Worm (Caenorhabditis elegans) whole organism, young adult: ENCODE results near the gene W09C2.9.
"Not testable (repeated sequence)": the region's sequence is repeated elsewhere in the genome, so short reads cannot be mapped to it uniquely, and the experiment has no call there.

ENCODE experiments used
- B0035.1 ChIP-seq: sonication (generic microtip); optimal IDR thresholded peaks from 2 replicates; lab custom pipeline; 2016; ENCODE audit warnings: missing genetic modification characterization, mild to moderate bottlenecking, missing compliant biosample characterization, missing genotype, missing genetic modification reagents
- F37B4.10 ChIP-seq: fragments of 200-800 bp; sonication (Bioruptor generic); IDR thresholded peaks from 2 replicates; pipeline ENCODE4 v1.3.6; 2022; ENCODE audit warnings: missing genetic modification characterization, missing compliant biosample characterization
- F52B5.7 ChIP-seq: sonication (generic microtip); optimal IDR thresholded peaks from 2 replicates; lab custom pipeline; 2016; ENCODE audit warnings: mild to moderate bottlenecking, missing genetic modification characterization, missing compliant biosample characterization
- F55B11.4 ChIP-seq: sonication (generic microtip); optimal IDR thresholded peaks from 2 replicates; lab custom pipeline; 2016; ENCODE audit warnings: missing compliant biosample characterization, missing genetic modification characterization, borderline replicate concordance; ENCODE audit not compliant: insufficient read depth
- F57A8.1 ChIP-seq: fragments of 200-800 bp; sonication (Bioruptor generic); optimal IDR thresholded peaks from 2 replicates; lab custom pipeline; 2018; ENCODE audit warnings: mild to moderate bottlenecking, missing genetic modification characterization, moderate library complexity, missing compliant biosample characterization
- T26A5.8 ChIP-seq: sonication (generic microtip); optimal IDR thresholded peaks from 2 replicates; lab custom pipeline; 2016; ENCODE audit warnings: missing genetic modification characterization, missing compliant biosample characterization
- Y53F4B.3 ChIP-seq: fragments of 200-800 bp; sonication (Bioruptor generic); IDR thresholded peaks from 2 replicates; pipeline ENCODE4 v1.3.6; 2022; ENCODE audit warnings: missing genetic modification reagents, missing genetic modification characterization, missing compliant biosample characterization
- Y53G8AR.9 ChIP-seq: fragments of 200-800 bp; sonication (Bioruptor generic); conservative IDR thresholded peaks from 2 replicates; pipeline ENCODE4 v1.3.6; 2022; ENCODE audit warnings: missing genetic modification reagents, missing genetic modification characterization, missing compliant biosample characterization
- Y95B8A.8 ChIP-seq: fragments of 200-800 bp; sonication (Bioruptor generic); IDR thresholded peaks from 2 replicates; pipeline ENCODE4 v1.3.6; 2022; ENCODE audit warnings: missing genetic modification reagents, missing genetic modification characterization, missing compliant biosample characterization
- akir-1 ChIP-seq: fragments of 200-800 bp; sonication (Bioruptor generic); optimal IDR thresholded peaks from 2 replicates; lab custom pipeline; 2018; ENCODE audit warnings: mild to moderate bottlenecking, missing genetic modification characterization, moderate library complexity, missing compliant biosample characterization
- ama-1 ChIP-seq, 3 experiments: fragments of 150-350 bp in 1 of 3; sonication (generic microtip) in 2 of 3; optimal IDR thresholded peaks; 2 replicates each; lab custom pipeline; 2014 to 2018; ENCODE audit warnings: missing biosample characterization in 2 of 3, missing genetic modification characterization in 2 of 3, missing genetic modification reagents in 2 of 3
- atf-7 ChIP-seq: sonication (generic microtip); optimal IDR thresholded peaks from 2 replicates; lab custom pipeline; 2017; ENCODE audit warnings: mild to moderate bottlenecking, missing genetic modification characterization, missing compliant biosample characterization
- attf-5 ChIP-seq: fragments of 200-800 bp; sonication (Bioruptor generic); optimal IDR thresholded peaks from 2 replicates; lab custom pipeline; 2018; ENCODE audit warnings: mild to moderate bottlenecking, missing genetic modification characterization, missing compliant biosample characterization
- cebp-1 ChIP-seq, 2 experiments: fragments of 200-800 bp in 1 of 2; sonication (Bioruptor generic) in 1 of 2; sonication (generic microtip) in 1 of 2; IDR thresholded peaks in 1 of 2; optimal IDR thresholded peaks in 1 of 2; 2 replicates each; pipeline versions ENCODE4 v1.3.6 to Lab custom; 2017 to 2022; ENCODE audit warnings: missing compliant biosample characterization in 2 of 2, missing genetic modification characterization in 2 of 2, mild to moderate bottlenecking in 1 of 2, missing genetic modification reagents in 1 of 2, moderate library complexity in 1 of 2
- ceh-91 ChIP-seq: fragments of 200-800 bp; sonication (Bioruptor generic); IDR thresholded peaks from 2 replicates; pipeline ENCODE4 v1.3.6; 2022; ENCODE audit warnings: missing genetic modification reagents, missing genetic modification characterization, missing compliant biosample characterization
- dox-1 ChIP-seq: fragments of 200-800 bp; sonication (Bioruptor generic); IDR thresholded peaks from 2 replicates; pipeline ENCODE4 v1.3.6; 2022; ENCODE audit warnings: missing genetic modification reagents, missing genetic modification characterization, missing compliant biosample characterization
- dpff-1 ChIP-seq: sonication (generic microtip); optimal IDR thresholded peaks from 2 replicates; lab custom pipeline; 2017; ENCODE audit warnings: mild to moderate bottlenecking, missing genetic modification characterization, missing compliant biosample characterization
- dpl-1 ChIP-seq: fragments of 150-350 bp; optimal IDR thresholded peaks from 2 replicates; lab custom pipeline; 2014; ENCODE audit warnings: missing biosample characterization, missing genetic modification reagents, missing genetic modification characterization
- ets-4 ChIP-seq: fragments of 200-800 bp; sonication (Bioruptor generic); optimal IDR thresholded peaks from 2 replicates; lab custom pipeline; 2018; ENCODE audit warnings: mild to moderate bottlenecking, missing genetic modification characterization, missing compliant biosample characterization
- hmg-20 ChIP-seq: fragments of 200-800 bp; sonication (Bioruptor generic); IDR thresholded peaks from 2 replicates; pipeline ENCODE4 v1.3.6; 2022; ENCODE audit warnings: missing genetic modification reagents, missing genetic modification characterization, missing compliant biosample characterization
- lag-1 ChIP-seq: fragments of 200-800 bp; sonication (Bioruptor generic); IDR thresholded peaks from 2 replicates; pipeline ENCODE4 v1.3.6; 2022; ENCODE audit warnings: missing genetic modification reagents, missing genetic modification characterization, missing compliant biosample characterization
- let-526 ChIP-seq: fragments of 200-800 bp; sonication (Bioruptor generic); IDR thresholded peaks from 2 replicates; pipeline ENCODE4 v1.3.6; 2022; ENCODE audit warnings: missing genetic modification reagents, missing genetic modification characterization, missing compliant biosample characterization
- lin-26 ChIP-seq: fragments of 200-800 bp; sonication (Bioruptor generic); IDR thresholded peaks from 2 replicates; pipeline ENCODE4 v1.3.6; 2022; ENCODE audit warnings: missing genetic modification reagents, missing genetic modification characterization, missing compliant biosample characterization
- lir-1 ChIP-seq: fragments of 200-800 bp; sonication (Bioruptor generic); conservative IDR thresholded peaks from 2 replicates; pipeline ENCODE4 v1.3.6; 2022; ENCODE audit warnings: missing genetic modification reagents, missing genetic modification characterization, missing compliant biosample characterization
- lsy-27 ChIP-seq: sonication (generic microtip); optimal IDR thresholded peaks from 2 replicates; lab custom pipeline; 2017; ENCODE audit warnings: missing genetic modification characterization, mild to moderate bottlenecking, missing compliant biosample characterization, antibody characterized with exemption, missing genotype, borderline replicate concordance; ENCODE audit not compliant: insufficient read depth
- madf-10 ChIP-seq: sonication (generic microtip); optimal IDR thresholded peaks from 2 replicates; lab custom pipeline; 2016; ENCODE audit warnings: mild to moderate bottlenecking, missing genetic modification characterization, missing compliant biosample characterization
- madf-6 ChIP-seq: fragments of 200-800 bp; sonication (Bioruptor generic); IDR thresholded peaks from 2 replicates; pipeline ENCODE4 v1.3.6; 2022; ENCODE audit warnings: missing genetic modification reagents, missing genetic modification characterization, missing compliant biosample characterization
- madf-8 ChIP-seq: fragments of 200-800 bp; sonication (Bioruptor generic); conservative IDR thresholded peaks from 2 replicates; pipeline ENCODE4 v1.3.6; 2022; ENCODE audit warnings: missing genetic modification reagents, missing genetic modification characterization, missing compliant biosample characterization
- mes-4 ChIP-seq: sonication (generic microtip); optimal IDR thresholded peaks from 2 replicates; lab custom pipeline; 2016; ENCODE audit warnings: missing genotype, missing genetic modification characterization, missing compliant biosample characterization
- mxl-1 ChIP-seq: sonication (generic microtip); optimal IDR thresholded peaks from 2 replicates; lab custom pipeline; 2016; ENCODE audit warnings: missing genetic modification characterization, missing compliant biosample characterization
- nfya-2 ChIP-seq: fragments of 200-800 bp; sonication (Bioruptor generic); IDR thresholded peaks from 2 replicates; pipeline ENCODE4 v1.3.6; 2022; ENCODE audit warnings: missing genetic modification reagents, missing genetic modification characterization, missing compliant biosample characterization
- nhr-80 ChIP-seq: sonication (generic microtip); optimal IDR thresholded peaks from 2 replicates; lab custom pipeline; 2016; ENCODE audit warnings: missing genetic modification characterization, missing compliant biosample characterization
- rec-8 ChIP-seq, 2 experiments: sonication (generic microtip); optimal IDR thresholded peaks; 2 replicates each; lab custom pipeline; 2016; ENCODE audit warnings: mild to moderate bottlenecking in 2 of 2, missing genetic modification characterization in 2 of 2, missing genetic modification reagents in 2 of 2, missing genotype in 2 of 2, missing biosample characterization in 1 of 2, missing compliant biosample characterization in 1 of 2, moderate library complexity in 1 of 2
- zim-3 ChIP-seq: sonication (generic microtip); optimal IDR thresholded peaks from 2 replicates; lab custom pipeline; 2017; ENCODE audit warnings: mild to moderate bottlenecking, missing genetic modification characterization, moderate library complexity, missing compliant biosample characterization
- ztf-22 ChIP-seq: fragments of 200-800 bp; sonication (Bioruptor generic); optimal IDR thresholded peaks from 2 replicates; lab custom pipeline; 2018; ENCODE audit warnings: mild to moderate bottlenecking, missing genetic modification characterization, moderate library complexity, missing compliant biosample characterization
- ztf-25 ChIP-seq: fragments of 200-800 bp; sonication (Bioruptor generic); IDR thresholded peaks from 2 replicates; pipeline ENCODE4 v1.3.6; 2022; ENCODE audit warnings: missing genetic modification reagents, missing genetic modification characterization, missing compliant biosample characterization

W09C2.9 gene

DNA sequence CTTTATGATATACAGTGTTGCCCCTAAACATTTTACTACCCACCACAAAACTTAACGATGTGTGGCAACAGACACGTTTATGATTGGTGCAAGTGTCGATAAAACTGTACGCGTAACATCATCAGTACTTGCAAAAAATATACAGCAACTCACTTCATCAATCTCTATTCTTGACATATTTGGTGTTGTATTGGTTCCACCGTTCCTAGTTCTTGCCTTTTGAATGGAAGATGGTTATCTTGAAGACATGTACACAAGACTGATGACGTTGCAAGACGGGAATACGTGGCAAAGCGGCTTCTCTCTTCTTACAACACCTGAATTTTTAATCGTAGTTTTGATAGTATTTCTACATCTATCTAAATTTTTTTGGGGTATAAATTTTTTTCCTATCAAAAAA is 12.2 kb downstream of the W09C2.9 start (continued):
- TF ChIP-seq nfya-2 (GFP tag; lab: Robert Waterston, UW) (no peak), F37B4.10 (no peak), Y95B8A.8 (GFP tag; lab: Robert Waterston, UW) (no peak), ztf-25 (no peak)

DNA sequence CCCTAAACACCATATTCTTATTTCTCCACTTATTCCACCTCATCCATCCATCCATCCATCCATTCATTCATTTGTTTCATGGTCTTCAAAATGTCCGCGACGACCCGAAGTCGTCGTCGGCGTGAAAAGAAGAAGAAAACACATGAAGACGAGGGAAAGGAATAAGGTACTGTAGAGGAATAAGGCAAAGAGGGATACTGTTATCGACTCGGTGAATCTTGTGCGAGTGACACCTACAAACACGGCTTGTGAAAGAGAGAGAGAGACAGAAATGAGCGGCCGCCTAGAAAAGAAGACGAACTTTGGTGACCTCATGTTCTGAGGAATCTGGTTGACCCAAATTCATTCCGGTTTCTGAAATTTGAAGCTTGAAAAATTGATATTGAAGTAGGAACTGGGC is 14.1 kb downstream of the W09C2.9 start:
- TF ChIP-seq F55B11.4 (tag; lab: Kevin White, UChicago) (no peak), lag-1 (GFP tag; lab: Robert Waterston, UW) (no peak), ets-4 (no peak)

DNA sequence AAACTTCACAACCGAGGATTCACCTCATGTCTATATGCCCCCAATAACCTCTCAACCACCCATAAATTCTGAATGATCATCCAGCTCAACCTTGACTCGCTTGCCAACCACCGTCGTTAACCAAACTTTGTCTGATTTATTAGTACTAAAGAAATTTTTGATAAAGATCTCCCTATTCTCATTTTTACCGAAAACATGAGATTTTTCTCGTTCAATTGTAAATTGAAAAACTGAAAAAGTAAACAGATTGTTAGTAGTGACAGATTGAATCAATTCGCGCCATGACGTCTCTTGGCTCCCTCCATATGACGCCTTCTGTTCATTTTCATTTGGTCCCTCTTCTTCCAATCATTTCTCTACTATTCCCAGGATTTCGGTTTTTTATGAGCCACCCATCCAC is 15.2 kb downstream of the W09C2.9 start:
- TF ChIP-seq ama-1 (optimal IDR thresholded peaks at IDR 0.05; lab: Kevin White, UChicago) (no peak), ama-1 (GFP tag; optimal IDR thresholded peaks at IDR 0.05; lab: Kevin White, UChicago) (no peak), zim-3 (tag; lab: Kevin White, UChicago) (no peak), hmg-20 (GFP tag; lab: Robert Waterston, UW) (no peak), dpl-1 (GFP tag; lab: Kevin White, UChicago) (no peak), T26A5.8 (tag; lab: Kevin White, UChicago) (no peak), dpff-1 (no peak), madf-6 (GFP tag; lab: Robert Waterston, UW) (no peak), akir-1 (no peak), rec-8 (tag; optimal IDR thresholded peaks at IDR 0.05; lab: Kevin White, UChicago) (no peak)
- TF ChIP-seq, all 124 proteins: peak for 0

DNA sequence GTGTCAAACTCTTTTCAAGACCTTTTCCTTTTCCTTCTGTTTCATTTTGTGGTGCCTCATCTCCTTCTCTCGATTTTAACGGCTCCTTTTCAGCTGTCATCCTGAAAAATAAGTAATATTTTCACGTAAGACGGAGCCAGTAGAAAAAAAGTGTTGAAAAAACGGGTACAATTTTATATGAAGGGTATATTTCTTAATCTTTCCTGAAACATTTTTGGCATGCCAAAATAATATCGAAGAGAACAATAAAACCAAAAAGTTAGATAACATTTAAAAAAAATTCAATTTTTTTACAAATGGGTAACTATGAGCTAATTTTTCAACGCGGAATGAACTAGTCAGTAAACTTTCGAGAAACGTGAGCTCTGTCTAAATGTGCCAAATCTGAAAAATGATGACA is 21.6 kb downstream of the W09C2.9 start, which contains the start of gene aat-1:
Gene aat-1 (minus strand): TSS at position 101 of the 400 bp plus-strand sequence.
- TF ChIP-seq ztf-22 (no peak), Y53F4B.3 (GFP tag; lab: Robert Waterston, UW) (no peak), Y53G8AR.9 (GFP tag; lab: Robert Waterston, UW) (no peak), dpl-1 (GFP tag; lab: Kevin White, UChicago) (no peak), atf-7 (tag; lab: Kevin White, UChicago) (no peak), mxl-1 (tag; lab: Kevin White, UChicago) (no peak), lsy-27 (no peak), lin-26 (no peak), attf-5 (GFP tag; lab: Kevin White, UChicago) (no peak), ceh-91 (GFP tag; lab: Robert Waterston, UW) (no peak)

DNA sequence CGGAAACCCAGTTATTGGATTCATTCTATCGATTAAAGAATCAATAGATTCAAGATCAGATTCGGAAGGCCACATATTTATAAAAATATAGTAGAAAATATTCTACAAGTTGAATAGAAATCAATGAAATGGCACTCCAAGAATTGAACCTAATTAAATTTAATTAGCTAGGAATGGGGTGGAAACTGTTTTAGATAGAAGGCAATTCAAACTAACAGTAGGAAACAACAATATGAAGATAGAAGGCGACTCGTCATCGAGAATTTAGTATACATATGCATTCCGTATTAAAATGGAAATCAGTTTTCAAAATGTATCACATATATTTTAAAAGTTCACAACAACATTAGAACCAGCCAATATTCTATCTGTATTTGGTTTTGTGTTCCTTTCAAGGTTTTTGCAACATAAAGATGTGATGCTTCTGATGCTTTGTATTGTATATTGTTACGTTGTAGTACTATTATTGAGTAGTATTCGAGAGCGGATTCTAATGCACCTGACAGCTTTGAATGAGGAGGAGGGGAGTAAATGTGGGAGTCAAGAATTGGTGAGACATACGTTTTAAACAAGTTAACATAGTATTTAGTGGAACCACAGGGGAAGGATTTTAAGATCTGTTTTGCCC is 27.3 kb downstream of the W09C2.9 start, which contains the start of the genes F27C8.3 and F27C8.2:
Gene F27C8.3 (minus strand): TSS at position 101 of the 628 bp plus-strand sequence.
Gene F27C8.2 (plus strand): TSS at position 578 of the 628 bp plus-strand sequence.
- TF ChIP-seq B0035.1, atf-7, mes-4 (tag; lab: Kevin White, UChicago): not testable (repeated sequence)

DNA sequence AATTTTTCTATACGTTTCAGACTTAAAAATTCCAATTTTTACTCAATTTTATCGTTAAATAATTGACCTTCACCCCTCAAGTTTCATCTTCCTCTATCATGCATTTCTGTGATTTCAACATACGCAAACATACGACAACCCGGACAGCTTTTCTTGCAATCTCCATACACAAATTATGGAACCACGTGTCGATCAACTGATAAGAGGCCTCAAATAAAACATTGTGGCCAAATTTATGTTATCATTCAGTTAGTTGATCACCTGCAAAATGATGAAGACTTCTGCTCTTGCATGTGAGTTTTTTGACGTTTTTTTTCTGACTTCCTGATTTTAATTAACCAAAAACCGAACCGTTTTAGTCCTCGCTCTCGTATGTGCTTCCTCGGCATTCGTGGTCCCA is 29.7 kb downstream of the W09C2.9 start, which contains the start of gene spp-18:
Gene spp-18 (plus strand): TSS at position 257 of the 400 bp plus-strand sequence.
- TF ChIP-seq dox-1 (0 out of 2 replicates have a peak, but pooled peaks have one; percentile 37), F52B5.7 (tag; lab: Kevin White, UChicago) (no peak), ets-4 (peak; percentile 75), nhr-80 (tag; lab: Kevin White, UChicago) (peak; percentile 87), lir-1 (GFP tag; lab: Robert Waterston, UW) (no peak), F57A8.1 (GFP tag; lab: Kevin White, UChicago) (no peak), madf-8 (GFP tag; lab: Robert Waterston, UW) (no peak), madf-10 (no peak), let-526 (GFP tag; lab: Robert Waterston, UW) (no peak), cebp-1 (GFP tag; IDR thresholded peaks at IDR 0.05; lab: Robert Waterston, UW) (peak; percentile 68; the same call in 1 of the 2 replicates), cebp-1 (tag; optimal IDR thresholded peaks at IDR 0.05; lab: Kevin White, UChicago) (no peak), Y95B8A.8 (GFP tag; lab: Robert Waterston, UW) (no peak)
